Worm (Caenorhabditis elegans): ENCODE data around the gene hecd-1.

Gene hecd-1

DNA sequence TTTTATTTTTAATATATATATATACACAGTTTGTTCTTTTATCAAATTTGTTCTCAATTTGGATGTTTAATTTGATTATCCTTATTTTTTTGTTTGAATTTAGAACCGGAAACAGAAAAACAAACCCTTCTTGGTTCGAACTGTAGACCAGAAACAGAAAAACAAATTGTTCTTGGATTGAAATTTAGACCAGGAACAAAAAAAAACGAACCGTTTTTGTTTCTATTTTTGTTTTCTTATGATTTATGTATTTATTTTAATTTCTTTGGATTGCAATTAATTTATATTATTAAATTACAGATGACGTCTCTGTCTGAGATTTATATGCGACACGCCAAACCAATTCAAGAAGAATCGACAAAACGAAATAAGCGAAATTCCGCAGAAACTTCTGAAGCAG is 30.8 kb upstream of the hecd-1 start, which contains the start of gene C42D4.19:
TSS of gene C42D4.19 (plus strand) at position 301 of the 400 bp plus-strand sequence.
- TF ChIP-seq hlh-13 (GFP tag; optimal IDR thresholded peaks at IDR 0.05) (no peak), lin-11 (tag; optimal IDR thresholded peaks at IDR 0.05) (no peak), F13H6.1 (tag; optimal IDR thresholded peaks at IDR 0.05) (no peak), fkh-10 (GFP tag; optimal IDR thresholded peaks at IDR 0.05) (no peak)

DNA sequence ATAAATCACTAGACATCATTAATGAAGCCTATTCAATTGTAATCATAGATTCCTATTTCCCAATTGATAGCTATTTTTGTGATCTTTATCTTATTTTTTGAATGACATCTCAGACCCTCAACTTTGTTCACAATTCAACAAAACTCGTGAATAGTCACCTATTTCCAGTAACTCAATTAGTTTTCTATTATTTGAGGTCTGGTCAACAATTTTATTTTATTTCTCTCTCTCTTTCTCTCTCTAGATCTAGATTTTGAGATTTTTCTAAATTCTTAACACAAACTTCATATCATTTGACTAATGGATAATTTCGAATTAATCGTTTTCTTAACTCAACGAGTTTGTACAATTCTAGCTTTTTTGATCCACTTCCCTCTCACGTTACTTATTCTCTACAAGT is 29.0 kb upstream of the hecd-1 start, which contains the start of gene str-1:
TSS of gene str-1 (plus strand) at position 301 of the 400 bp plus-strand sequence.
- TF ChIP-seq lin-11 (tag; optimal IDR thresholded peaks at IDR 0.05): no peak
- no peak for TF ChIP-seq npax-4 (tag; optimal IDR thresholded peaks at IDR 0.05)

DNA sequence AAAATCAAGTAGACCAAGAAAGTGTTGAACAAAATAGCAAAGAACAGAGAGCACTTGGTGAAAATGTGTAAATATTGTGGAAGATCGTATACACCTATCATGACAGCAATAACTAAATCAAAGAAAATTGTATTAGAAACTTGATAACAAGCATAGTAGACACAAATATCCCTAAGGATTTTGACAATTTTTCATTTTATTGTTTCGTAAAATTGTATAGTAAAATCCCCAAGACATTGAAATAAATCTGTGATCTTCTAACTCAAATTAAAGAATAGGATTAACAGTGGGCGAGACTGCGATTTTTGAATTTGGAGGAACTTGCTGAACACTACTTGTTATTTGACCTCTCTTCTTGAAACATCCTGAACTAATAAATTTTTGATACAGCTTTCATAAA is 26.7 kb upstream of the hecd-1 start, which contains the start of gene str-220:
TSS of gene str-220 (minus strand) at position 101 of the 400 bp plus-strand sequence.
- TF ChIP-seq unc-42 (tag; optimal IDR thresholded peaks at IDR 0.05) (no peak), ets-4 (tag; optimal IDR thresholded peaks at IDR 0.05) (no peak)

DNA sequence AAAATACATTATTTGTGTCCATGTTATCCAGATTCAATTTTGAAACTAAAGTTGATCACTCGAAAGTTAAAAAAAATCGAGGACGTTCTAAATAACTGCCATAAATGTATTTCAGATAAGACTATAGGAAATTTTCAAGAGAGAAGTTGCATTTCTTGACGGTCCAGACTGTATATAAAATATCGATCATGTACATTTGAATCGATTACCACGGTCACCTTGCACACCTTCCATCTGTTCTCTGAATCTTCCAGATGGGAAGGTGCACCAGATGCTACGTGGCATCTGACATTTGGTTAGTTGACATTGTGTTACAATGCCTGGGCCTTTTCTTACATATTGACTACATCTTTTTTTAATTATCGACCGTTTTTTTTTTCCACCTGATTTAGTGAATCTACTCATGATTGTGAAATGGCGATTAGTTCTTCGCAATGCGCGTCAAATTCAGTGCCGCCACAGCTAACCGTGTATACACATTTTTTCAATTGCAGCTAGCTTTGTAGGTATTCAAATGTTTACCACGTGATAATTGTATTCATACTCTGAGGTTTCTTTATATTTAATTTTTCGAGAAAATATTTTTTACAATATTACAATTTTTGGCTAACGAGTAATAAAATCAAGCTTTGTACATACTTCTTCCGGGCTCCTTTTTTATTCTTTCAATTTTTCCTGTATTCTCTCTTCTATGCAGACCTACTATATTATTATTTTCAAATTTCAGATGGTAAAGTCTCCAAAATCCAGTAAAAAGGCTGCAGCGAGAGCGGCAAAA is 23.7 kb upstream of the hecd-1 start, which contains the start of gene skr-16:
TSS of gene skr-16 (plus strand) at position 728 of the 778 bp plus-strand sequence.
- peak; percentile 45 for TF ChIP-seq hlh-30 (tag; optimal IDR thresholded peaks at IDR 0.05; ENCODE audit: insufficient read depth)
- TF ChIP-seq ceh-48 (tag; optimal IDR thresholded peaks at IDR 0.05): no peak

DNA sequence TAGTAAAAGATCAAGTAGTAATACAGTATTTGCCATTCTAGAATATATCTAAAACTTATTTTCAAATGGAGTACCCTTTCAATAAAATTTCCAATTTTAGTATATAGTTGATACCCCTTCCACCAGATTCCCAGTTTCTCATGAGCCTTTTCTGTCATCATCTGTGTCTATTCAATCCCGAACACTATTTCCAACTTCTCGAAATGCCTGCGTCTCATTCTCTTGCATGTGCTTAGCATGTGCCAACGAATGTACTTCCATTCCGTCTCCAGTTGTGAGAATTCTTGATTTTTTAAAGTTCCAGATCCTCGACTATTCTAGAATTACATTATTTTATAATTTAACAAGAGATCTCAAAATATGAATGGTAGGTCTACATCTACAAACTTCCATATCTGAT is 22.0 kb upstream of the hecd-1 start, which contains the start of gene C42D4.18:
TSS of gene C42D4.18 (plus strand) at position 231 of the 400 bp plus-strand sequence.
- TF ChIP-seq ceh-24 (tag; optimal IDR thresholded peaks at IDR 0.05): no peak
- no peak for TF ChIP-seq madf-2 (tag; optimal IDR thresholded peaks at IDR 0.05)
- peak; percentile 4 for TF ChIP-seq hlh-30 (tag; optimal IDR thresholded peaks at IDR 0.05; ENCODE audit: insufficient read depth)

DNA sequence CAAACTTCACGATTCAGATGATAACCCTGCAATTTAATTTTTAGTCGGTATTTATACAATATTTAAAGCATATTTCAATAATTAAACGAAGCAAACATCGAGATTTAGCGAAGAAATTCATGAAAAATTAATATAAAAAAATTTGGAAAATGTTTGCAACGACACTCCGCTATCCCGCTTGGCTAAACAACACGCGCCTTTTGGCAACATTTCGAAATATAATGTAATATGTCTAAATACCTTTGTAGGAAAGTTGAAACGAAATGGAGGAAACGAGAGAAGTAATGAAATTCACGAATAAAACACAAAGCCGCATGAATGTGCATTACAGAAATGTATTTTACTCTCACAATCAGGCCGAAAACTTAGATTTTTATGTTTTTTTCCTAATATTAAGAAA is 21.2 kb upstream of the hecd-1 start, which contains the start of gene rpc-1:
TSS of gene rpc-1 (minus strand) at position 26 of the 400 bp plus-strand sequence.
- TF ChIP-seq ceh-14 (tag; optimal IDR thresholded peaks at IDR 0.05) (no peak), lim-6 (tag; optimal IDR thresholded peaks at IDR 0.05) (no peak), dve-1 (tag; optimal IDR thresholded peaks at IDR 0.05) (no peak), fkh-10 (GFP tag; optimal IDR thresholded peaks at IDR 0.05) (no peak), ama-1 (optimal IDR thresholded peaks at IDR 0.05) (no peak), eyg-1 (tag; optimal IDR thresholded peaks at IDR 0.05) (no peak)

DNA sequence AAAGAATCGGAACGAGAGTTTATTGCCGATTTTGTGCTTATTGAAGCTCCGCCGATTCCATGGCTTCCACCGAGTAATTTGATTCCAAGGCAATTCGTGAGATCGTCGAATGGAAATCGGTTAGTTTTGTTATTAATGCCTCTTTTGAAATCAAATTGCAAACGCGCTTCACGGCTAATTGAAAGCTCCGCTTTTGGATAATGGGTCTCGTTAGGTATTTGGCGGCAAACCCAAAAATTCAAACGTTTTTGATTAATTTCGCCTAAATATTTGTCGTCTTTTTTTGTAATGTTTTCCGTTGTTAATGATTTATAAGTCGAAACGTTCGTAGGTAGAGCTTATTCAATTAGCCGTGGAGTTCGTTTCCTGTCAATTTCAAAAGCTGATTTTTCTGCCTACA is 15.1 kb upstream of the hecd-1 start:
- TF ChIP-seq rnt-1 (tag; optimal IDR thresholded peaks at IDR 0.05): no peak
- TF ChIP-seq sox-4 (tag; optimal IDR thresholded peaks at IDR 0.05): no peak
- TF ChIP-seq ceh-14 (tag; optimal IDR thresholded peaks at IDR 0.05): no peak
- no peak for TF ChIP-seq K09A11.1 (tag; optimal IDR thresholded peaks at IDR 0.05; ENCODE audit: insufficient read depth)
- no peak for TF ChIP-seq hlh-13 (GFP tag; optimal IDR thresholded peaks at IDR 0.05)
- no peak for TF ChIP-seq pqm-1 (tag; optimal IDR thresholded peaks at IDR 0.05)
- TF ChIP-seq pha-2 (tag; optimal IDR thresholded peaks at IDR 0.05): no peak
- TF ChIP-seq dve-1 (tag; optimal IDR thresholded peaks at IDR 0.05): no peak
- TF ChIP-seq ceh-6 (GFP tag; optimal IDR thresholded peaks at IDR 0.05): no peak
- TF ChIP-seq unc-3 (GFP tag; conservative IDR thresholded peaks at IDR 0.05): no peak
- TF ChIP-seq unc-3 (tag; optimal IDR thresholded peaks at IDR 0.05): no peak

DNA sequence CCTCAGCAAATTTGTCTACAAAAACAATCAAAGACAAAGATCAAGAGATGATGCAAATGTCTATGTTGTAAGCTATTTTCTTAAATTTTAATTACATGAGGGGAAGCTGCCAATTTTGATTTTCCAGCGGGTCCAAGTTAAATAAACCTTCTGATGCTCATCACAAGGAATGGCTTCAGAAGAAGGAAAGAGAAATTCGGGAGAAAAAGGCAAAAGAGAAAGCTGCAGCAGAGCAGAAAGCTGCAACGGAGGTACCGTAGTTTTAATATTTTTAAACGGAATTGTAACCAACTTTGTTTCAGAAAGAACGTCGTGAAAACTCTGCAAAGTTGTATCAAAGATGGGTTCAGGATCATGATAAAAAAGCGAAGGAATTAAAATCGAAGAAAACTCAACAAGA is 13.6 kb upstream of the hecd-1 start:
- no peak for TF ChIP-seq gmeb-2 (tag; optimal IDR thresholded peaks at IDR 0.05)
- no peak for TF ChIP-seq pqm-1 (tag; optimal IDR thresholded peaks at IDR 0.05)
- no peak for TF ChIP-seq odd-2 (tag; optimal IDR thresholded peaks at IDR 0.05)
- no peak for TF ChIP-seq ceh-31 (tag; optimal IDR thresholded peaks at IDR 0.05)
- TF ChIP-seq T23F11.4 (GFP tag; optimal IDR thresholded peaks at IDR 0.05): no peak
- no peak for TF ChIP-seq hlh-15 (tag; optimal IDR thresholded peaks at IDR 0.05)
- no peak for TF ChIP-seq ztf-16 (tag; optimal IDR thresholded peaks at IDR 0.05)
- no peak for TF ChIP-seq elt-4 (tag; optimal IDR thresholded peaks at IDR 0.05)

All from whole organism, late embryonic.